Worm (Caenorhabditis elegans) whole organism, early embryonic: Measurements from ENCODE around the gene F20A1.2.

ENCODE experiments used
- B0310.2 ChIP-seq: sonication (generic microtip); optimal IDR thresholded peaks from 2 replicates; lab custom pipeline; 2016; ENCODE audit warnings: mild to moderate bottlenecking, missing genetic modification characterization, missing compliant biosample characterization
- F13C5.2 ChIP-seq: sonication (generic microtip); optimal IDR thresholded peaks from 2 replicates; lab custom pipeline; 2017; ENCODE audit warnings: mild to moderate bottlenecking, missing genetic modification characterization, inconsistent platforms, missing compliant biosample characterization
- aly-1 ChIP-seq: sonication (generic microtip); optimal IDR thresholded peaks from 2 replicates; lab custom pipeline; 2016; ENCODE audit warnings: missing genetic modification characterization, missing compliant biosample characterization
- ama-1 ChIP-seq: fragments of 150-350 bp; optimal IDR thresholded peaks from 2 replicates; lab custom pipeline; 2014
- ceh-13 ChIP-seq: fragments of 200-800 bp; sonication (Bioruptor generic); optimal IDR thresholded peaks from 2 replicates; lab custom pipeline; 2018; ENCODE audit warnings: mild to moderate bottlenecking, missing genetic modification characterization, missing compliant biosample characterization
- ceh-36 ChIP-seq: sonication (generic microtip); optimal IDR thresholded peaks from 2 replicates; lab custom pipeline; 2016; ENCODE audit warnings: missing genetic modification characterization, inconsistent platforms, missing compliant biosample characterization
- flt-1 ChIP-seq: fragments of 200-800 bp; sonication (Bioruptor generic); IDR thresholded peaks from 2 replicates; pipeline ENCODE4 v1.3.6; 2022; ENCODE audit warnings: missing genetic modification characterization, missing compliant biosample characterization
- hnd-1 ChIP-seq: sonication (generic microtip); optimal IDR thresholded peaks from 2 replicates; lab custom pipeline; 2016; ENCODE audit warnings: missing genetic modification characterization, missing compliant biosample characterization
- sea-1 ChIP-seq: fragments of 200-800 bp; sonication (Bioruptor generic); conservative IDR thresholded peaks from 2 replicates; pipeline ENCODE4 v1.3.6; 2022; ENCODE audit warnings: missing genetic modification characterization, missing compliant biosample characterization
- tbx-11 ChIP-seq: fragments of 200-800 bp; sonication (Bioruptor generic); IDR thresholded peaks from 2 replicates; pipeline ENCODE4 v1.3.6; 2022; ENCODE audit warnings: missing genetic modification characterization, missing compliant biosample characterization
- tra-4 ChIP-seq: sonication (generic microtip); optimal IDR thresholded peaks from 2 replicates; lab custom pipeline; 2017; ENCODE audit warnings: missing genetic modification characterization, missing compliant biosample characterization

DNA sequence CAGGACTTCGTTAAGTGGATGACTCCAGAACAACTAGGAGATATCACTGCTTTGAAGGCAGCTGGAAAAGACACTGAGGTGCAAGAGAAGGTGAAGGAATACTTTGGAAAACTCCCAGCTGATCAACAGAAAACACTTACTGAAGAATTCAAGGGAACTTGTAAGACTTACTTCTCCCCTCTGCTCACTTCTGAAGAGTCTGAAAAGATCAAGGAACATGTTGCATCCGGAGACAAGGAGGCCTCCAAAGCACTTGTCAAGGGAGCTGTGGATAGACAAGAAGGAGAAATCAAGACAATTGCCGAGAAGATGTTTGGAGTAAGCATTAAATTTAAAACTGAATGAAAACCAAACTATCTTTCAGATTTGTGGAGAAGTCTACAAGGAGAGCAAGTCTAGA is 33.3 kb downstream of the F20A1.2 start:
- TF ChIP-seq ceh-36 (no peak), tra-4 (tag; lab: Kevin White, UChicago) (no peak), ama-1 (lab: Kevin White, UChicago) (no peak), tbx-11 (GFP tag; lab: Robert Waterston, UW) (no peak), sea-1 (GFP tag; lab: Robert Waterston, UW) (no peak), aly-1 (tag; lab: Kevin White, UChicago) (no peak), hnd-1 (no peak), flt-1 (GFP tag; lab: Robert Waterston, UW) (no peak), B0310.2 (no peak), F13C5.2 (tag; lab: Kevin White, UChicago) (no peak), ceh-13 (GFP tag; lab: Kevin White, UChicago) (no peak)
